Fruit fly (Drosophila melanogaster) whole organism, wandering third instar larva: ENCODE measurements around the gene CG7778.
A peak's percentile ranks its signal among the peaks of the same experiment; 100 is the strongest.

Experiments used
- Abd-B ChIP-seq: fragments of >200 bp; optimal IDR thresholded peaks from 2 replicates; lab custom pipeline; 2017; ENCODE audit warnings: missing biosample characterization, missing genetic modification characterization
- CG32264 ChIP-seq: fragments of 200-800 bp; sonication (Bioruptor generic); optimal IDR thresholded peaks from 2 replicates; lab custom pipeline; 2016; ENCODE audit warnings: missing biosample characterization, missing genetic modification characterization
- CG9705 ChIP-seq: fragments of 200-800 bp; sonication (Bioruptor generic); optimal IDR thresholded peaks from 2 replicates; lab custom pipeline; 2018; ENCODE audit warnings: missing biosample characterization, mild to moderate bottlenecking, missing genetic modification characterization
- CrebA ChIP-seq: fragments of 200-800 bp; sonication (Bioruptor generic); optimal IDR thresholded peaks from 2 replicates; lab custom pipeline; 2016; ENCODE audit warnings: missing biosample characterization, mild to moderate bottlenecking, missing genetic modification characterization, borderline replicate concordance
- Dfd ChIP-seq: fragments of >200 bp; optimal IDR thresholded peaks from 2 replicates; lab custom pipeline; 2017; ENCODE audit warnings: missing biosample characterization, missing genetic modification characterization
- Dif ChIP-seq: fragments of 200-275, 200-300 bp; sonication (Bioruptor generic); optimal IDR thresholded peaks from 2 replicates; lab custom pipeline; 2018; ENCODE audit warnings: missing biosample characterization, missing genetic modification characterization; ENCODE audit not compliant: partially characterized antibody
- GATAd ChIP-seq: sonication (Bioruptor generic); optimal IDR thresholded peaks from 2 replicates; lab custom pipeline; 2016; ENCODE audit warnings: missing biosample characterization, missing genetic modification characterization
- HLH106 ChIP-seq: fragments of 200-800 bp; optimal IDR thresholded peaks from 3 replicates; lab custom pipeline; 2019; ENCODE audit warnings: missing biosample characterization, mild to moderate bottlenecking, missing genetic modification characterization, moderate library complexity
- Hnf4 ChIP-seq: fragments of 200-800 bp; sonication (Bioruptor generic); optimal IDR thresholded peaks from 2 replicates; lab custom pipeline; 2016; ENCODE audit warnings: missing biosample characterization, mild to moderate bottlenecking, missing genetic modification characterization
- Hr78 ChIP-seq: fragments of >200 bp; optimal IDR thresholded peaks from 2 replicates; lab custom pipeline; 2017; ENCODE audit warnings: missing biosample characterization, missing genetic modification characterization
- Hr83 ChIP-seq: fragments of 200-300 bp; sonication (Bioruptor generic); optimal IDR thresholded peaks from 2 replicates; lab custom pipeline; 2016; ENCODE audit warnings: missing biosample characterization, mild to moderate bottlenecking, missing genetic modification characterization, moderate library complexity; ENCODE audit not compliant: poor library complexity, severe bottlenecking
- Jra ChIP-seq: sonication (Bioruptor generic); optimal IDR thresholded peaks from 2 replicates; lab custom pipeline; 2016; ENCODE audit warnings: missing biosample characterization, missing genetic modification characterization
- Mio ChIP-seq: sonication (Bioruptor generic); optimal IDR thresholded peaks from 2 replicates; lab custom pipeline; 2016; ENCODE audit warnings: missing biosample characterization, missing genetic modification characterization
- Myc ChIP-seq: fragments of >200 bp; optimal IDR thresholded peaks from 2 replicates; lab custom pipeline; 2017
- N ChIP-seq: fragments of >200 bp; optimal IDR thresholded peaks from 2 replicates; lab custom pipeline; 2018; ENCODE audit warnings: missing biosample characterization, missing external identifiers, missing genetic modification characterization
- OdsH ChIP-seq: fragments of 200-800 bp; sonication (Bioruptor generic); optimal IDR thresholded peaks from 2 replicates; lab custom pipeline; 2016; ENCODE audit warnings: missing biosample characterization, mild to moderate bottlenecking, missing genetic modification characterization
- Rel ChIP-seq, 2 experiments: fragments of 200-800 bp; sonication (Bioruptor generic) in 1 of 2; optimal IDR thresholded peaks; 2 replicates in 1 of 2; 3 replicates in 1 of 2; lab custom pipeline; 2016 to 2019; ENCODE audit warnings: mild to moderate bottlenecking in 2 of 2, missing biosample characterization in 2 of 2, missing genetic modification characterization in 2 of 2, moderate library complexity in 1 of 2
- Sp1 ChIP-seq: fragments of 200-800 bp; sonication (Bioruptor generic); optimal IDR thresholded peaks from 3 replicates; lab custom pipeline; 2019; ENCODE audit warnings: missing biosample characterization, mild to moderate bottlenecking, missing genetic modification characterization, moderate library complexity
- Vsx2 ChIP-seq: fragments of 200-300, 225-300 bp; sonication (Bioruptor generic); optimal IDR thresholded peaks from 2 replicates; lab custom pipeline; 2018; ENCODE audit warnings: missing biosample characterization, missing genetic modification characterization; ENCODE audit not compliant: partially characterized antibody
- br ChIP-seq: fragments of 200-800 bp; sonication (Bioruptor generic); optimal IDR thresholded peaks from 2 replicates; lab custom pipeline; 2016; ENCODE audit warnings: missing biosample characterization, missing genetic modification characterization
- brk ChIP-seq: fragments of 200-800 bp; sonication (Bioruptor generic); optimal IDR thresholded peaks from 2 replicates; lab custom pipeline; 2016; ENCODE audit warnings: missing biosample characterization, mild to moderate bottlenecking, missing genetic modification characterization
- dl ChIP-seq, 2 experiments: fragments of 175-275, 200-275 bp in 1 of 2; fragments of 200-275 bp in 1 of 2; sonication (Bioruptor generic); optimal IDR thresholded peaks; lab custom pipeline; 2018; ENCODE audit warnings: mild to moderate bottlenecking in 2 of 2, missing biosample characterization in 2 of 2, missing genetic modification characterization in 2 of 2, moderate library complexity in 2 of 2; ENCODE audit not compliant: partially characterized antibody in 2 of 2, insufficient read depth in 1 of 2
- dmrt93B ChIP-seq: fragments of 200-800 bp; sonication (Bioruptor generic); optimal IDR thresholded peaks from 2 replicates; lab custom pipeline; 2018; ENCODE audit warnings: missing biosample characterization, mild to moderate bottlenecking, missing genetic modification characterization
- dsf ChIP-seq: sonication (Bioruptor generic); optimal IDR thresholded peaks from 2 replicates; lab custom pipeline; 2016; ENCODE audit warnings: missing biosample characterization, missing genetic modification characterization, borderline replicate concordance
- ey ChIP-seq: fragments of 200-800 bp; sonication (Bioruptor generic); optimal IDR thresholded peaks from 2 replicates; lab custom pipeline; 2016; ENCODE audit warnings: missing biosample characterization, missing genetic modification characterization
- foxo ChIP-seq, 2 experiments: fragments of 200-800 bp; sonication (Bioruptor generic); optimal IDR thresholded peaks; 2 replicates in 1 of 2; 3 replicates in 1 of 2; lab custom pipeline; 2016 to 2017; ENCODE audit warnings: missing biosample characterization in 2 of 2, missing genetic modification characterization in 2 of 2
- fru ChIP-seq: fragments of 200-800 bp; sonication (Bioruptor generic); optimal IDR thresholded peaks from 3 replicates; lab custom pipeline; 2016; ENCODE audit warnings: missing biosample characterization, mild to moderate bottlenecking, missing genetic modification characterization
- h ChIP-seq: fragments of 200-800 bp; sonication (Bioruptor generic); optimal IDR thresholded peaks from 3 replicates; lab custom pipeline; 2016; ENCODE audit warnings: missing biosample characterization, mild to moderate bottlenecking, missing genetic modification characterization
- jim ChIP-seq: fragments of 175-275, 200-325 bp; sonication (Bioruptor generic); optimal IDR thresholded peaks from 2 replicates; lab custom pipeline; 2016; ENCODE audit warnings: missing biosample characterization, mild to moderate bottlenecking, missing genetic modification characterization
- lola ChIP-seq: fragments of >200 bp; optimal IDR thresholded peaks from 2 replicates; lab custom pipeline; 2017; ENCODE audit warnings: missing biosample characterization, missing genetic modification characterization
- pan ChIP-seq: fragments of >200 bp; optimal IDR thresholded peaks from 2 replicates; lab custom pipeline; 2017
- psq ChIP-seq: fragments of 200-800 bp; sonication (Bioruptor generic); optimal IDR thresholded peaks from 3 replicates; lab custom pipeline; 2017; ENCODE audit warnings: missing biosample characterization, mild to moderate bottlenecking, missing genetic modification characterization, moderate library complexity
- rgr ChIP-seq: fragments of 200-800 bp; sonication (Bioruptor generic); optimal IDR thresholded peaks from 3 replicates; lab custom pipeline; 2016; ENCODE audit warnings: missing biosample characterization, mild to moderate bottlenecking, missing genetic modification characterization
- sage ChIP-seq: fragments of 200-800 bp; sonication (Bioruptor generic); optimal IDR thresholded peaks from 2 replicates; lab custom pipeline; 2016; ENCODE audit warnings: missing biosample characterization, mild to moderate bottlenecking, missing genetic modification characterization
- sv ChIP-seq: fragments of 200-800 bp; sonication (Bioruptor generic); optimal IDR thresholded peaks from 3 replicates; lab custom pipeline; 2016; ENCODE audit warnings: missing biosample characterization, missing genetic modification characterization
- tai ChIP-seq: sonication (Bioruptor generic); optimal IDR thresholded peaks from 2 replicates; lab custom pipeline; 2016; ENCODE audit warnings: missing biosample characterization, missing genetic modification characterization
- usp ChIP-seq: fragments of >200 bp; optimal IDR thresholded peaks from 2 replicates; lab custom pipeline; 2017; ENCODE audit warnings: missing biosample characterization, missing genetic modification characterization
- woc ChIP-seq: sonication (Bioruptor generic); optimal IDR thresholded peaks from 2 replicates; lab custom pipeline; 2016; ENCODE audit warnings: missing biosample characterization, mild to moderate bottlenecking, missing genetic modification characterization

CG7778 gene

dm6 chr2L:8365701-8366643 lies 19.6 kb downstream of the CG7778 start, which contains the start of gene Pp2A-29B:
TSS of gene Pp2A-29B (plus strand) at chr2L:8366038.
- TF ChIP-seq sage (GFP tag; lab: Kevin White, UChicago) (peak; percentile 23), brk (GFP tag; lab: Kevin White, UChicago) (peak; percentile 81), Mio (no peak), pan (no peak), CG9705 (GFP tag; lab: Kevin White, UChicago) (peak; percentile 19), Vsx2 (GFP tag; lab: Kevin White, UChicago) (no peak), usp (GFP tag; lab: Kevin White, UChicago) (no peak), sv (no peak), foxo (GFP tag; optimal IDR thresholded peaks at IDR 0.05; lab: Kevin White, UChicago) (peak in 1 of 2 experiments; percentile 23), Hnf4 (peak; percentile 53), dsf (GFP tag; lab: Kevin White, UChicago) (peak; percentile 54), woc (peak; percentile 59), Myc (lab: Kevin White, UChicago) (no peak), ey (GFP tag; lab: Kevin White, UChicago) (peak; percentile 4), Rel (GFP tag; optimal IDR thresholded peaks at IDR 0.05; lab: Kevin White, UChicago) (no peak), Rel (tag; optimal IDR thresholded peaks at IDR 0.05; lab: Kevin White, UChicago) (peak; percentile 31), dmrt93B (GFP tag; lab: Kevin White, UChicago) (no peak), Dif (GFP tag; lab: Kevin White, UChicago) (no peak), dl (GFP tag; optimal IDR thresholded peaks at IDR 0.05; lab: Kevin White, UChicago; ENCODE audit: insufficient read depth in 1 of 2, partially characterized antibody in 2 of 2) (no peak), CG32264 (no peak), jim (no peak), Jra (GFP tag; lab: Kevin White, UChicago) (peak; percentile 63), HLH106 (tag; lab: Kevin White, UChicago) (peak; percentile 49), GATAd (GFP tag; lab: Kevin White, UChicago) (no peak), tai (GFP tag; lab: Kevin White, UChicago) (no peak), Abd-B (GFP tag; lab: Kevin White, UChicago) (no peak), Sp1 (GFP tag; lab: Kevin White, UChicago) (peak; percentile 33), Dfd (GFP tag; lab: Kevin White, UChicago) (no peak), h (GFP tag; lab: Kevin White, UChicago) (peak; percentile 55), Hr83 (GFP tag; lab: Kevin White, UChicago) (no peak), rgr (GFP tag; lab: Kevin White, UChicago) (peak; percentile 38), psq (no peak), N (peak; percentile 88), lola (GFP tag; lab: Kevin White, UChicago) (no peak), br (no peak), OdsH (GFP tag; lab: Kevin White, UChicago) (no peak), Hr78 (no peak), CrebA (GFP tag; lab: Kevin White, UChicago) (no peak), fru (GFP tag; lab: Kevin White, UChicago) (peak; percentile 23)
